Fruit fly (Drosophila melanogaster): ENCODE measurements around the gene mab-21.

Gene mab-21

DNA sequence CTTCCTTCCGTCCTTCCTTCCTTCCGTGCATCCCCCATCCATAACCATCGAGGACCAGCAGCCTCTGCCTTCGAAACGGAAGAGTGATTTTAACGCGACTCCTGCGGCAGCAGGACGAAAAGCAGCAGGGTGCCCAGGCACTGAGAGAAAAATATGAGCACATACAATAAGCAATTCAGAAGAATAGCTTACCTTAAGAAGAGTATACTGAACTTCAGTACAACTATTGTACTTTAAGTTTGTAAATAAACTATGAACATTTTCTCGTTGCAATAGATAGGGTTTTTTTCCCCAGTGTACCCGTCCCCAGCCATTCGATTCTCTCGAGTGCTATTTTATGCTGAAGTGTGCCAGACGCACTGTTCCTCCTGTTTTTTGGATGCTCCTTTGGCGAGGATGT, 18.7 kb upstream of the mab-21 start (continued):
- peak; percentile 45 for TF ChIP-seq fd102C (GFP tag; optimal IDR thresholded peaks at IDR 0.05)
- TF ChIP-seq CG3995 (GFP tag; optimal IDR thresholded peaks at IDR 0.05) = no peak
- TF ChIP-seq disco-r (GFP tag; optimal IDR thresholded peaks at IDR 0.05) = peak; percentile 61
- TF ChIP-seq twi (tag; optimal IDR thresholded peaks at IDR 0.05) = peak; percentile 64
- TF ChIP-seq inv (GFP tag; IDR thresholded peaks at IDR 0.05; ENCODE audit: partially characterized antibody) = no peak
- TF ChIP-seq Max (GFP tag; optimal IDR thresholded peaks at IDR 0.05) = peak; percentile 44
- peak; percentile 60 for TF ChIP-seq NfI (GFP tag; optimal IDR thresholded peaks at IDR 0.05)
- peak; percentile 77 for TF ChIP-seq CG5245 (GFP tag; optimal IDR thresholded peaks at IDR 0.05)
- peak; percentile 78 for TF ChIP-seq CG17361 (GFP tag; IDR thresholded peaks at IDR 0.05)
- peak; percentile 66; the same call in 1 of the 2 replicates for TF ChIP-seq CG6272 (GFP tag; IDR thresholded peaks at IDR 0.05)
- TF ChIP-seq Hand (GFP tag; optimal IDR thresholded peaks at IDR 0.05) = peak; percentile 77
- TF ChIP-seq Sin3A (optimal IDR thresholded peaks at IDR 0.05) = no peak
- peak; percentile 86 for TF ChIP-seq CG15696 (tag; optimal IDR thresholded peaks at IDR 0.05)
- no peak for TF ChIP-seq pita (GFP tag; optimal IDR thresholded peaks at IDR 0.05)
- peak; percentile 68 for TF ChIP-seq ssp (GFP tag; IDR thresholded peaks at IDR 0.05)
- peak; percentile 52 for TF ChIP-seq Dad (GFP tag; optimal IDR thresholded peaks at IDR 0.05)
- TF ChIP-seq CG6813 (GFP tag; optimal IDR thresholded peaks at IDR 0.05) = peak; percentile 82
- no peak for TF ChIP-seq CG7271 (tag; optimal IDR thresholded peaks at IDR 0.05)
- peak; percentile 63 for TF ChIP-seq gsb-n (tag; optimal IDR thresholded peaks at IDR 0.05)
- peak; percentile 63 for TF ChIP-seq CG3407 (GFP tag; optimal IDR thresholded peaks at IDR 0.05)
- TF ChIP-seq Nf-YA (GFP tag; IDR thresholded peaks at IDR 0.05) = peak; percentile 43; the same call in 1 of the 2 replicates
- peak in 1 of 2 experiments; percentile 33 for TF ChIP-seq Hr78 (GFP tag; optimal IDR thresholded peaks at IDR 0.05)
- TF ChIP-seq CG12942 (GFP tag; optimal IDR thresholded peaks at IDR 0.05) = peak; percentile 56
- peak; percentile 56 for TF ChIP-seq da (GFP tag; optimal IDR thresholded peaks at IDR 0.05)
- TF ChIP-seq Mad (GFP tag; optimal IDR thresholded peaks at IDR 0.05) = peak; percentile 44
- peak; percentile 85 for TF ChIP-seq pnt (GFP tag; optimal IDR thresholded peaks at IDR 0.05)
- no peak for TF ChIP-seq NFAT (GFP tag; IDR thresholded peaks at IDR 0.05)
- TF ChIP-seq ems (GFP tag; optimal IDR thresholded peaks at IDR 0.05) = peak; percentile 41
- no peak for TF ChIP-seq h (optimal IDR thresholded peaks at IDR 0.05)
- TF ChIP-seq eve (GFP tag; optimal IDR thresholded peaks at IDR 0.05) = peak in 1 of 2 experiments; percentile 92
- TF ChIP-seq Eip74EF (GFP tag; optimal IDR thresholded peaks at IDR 0.05) = peak in 1 of 2 experiments; percentile 68
- TF ChIP-seq jing (GFP tag; optimal IDR thresholded peaks at IDR 0.05) = peak; percentile 72
- TF ChIP-seq ranshi (GFP tag; IDR thresholded peaks at IDR 0.05) = peak; percentile 76
- no peak for TF ChIP-seq hth (optimal IDR thresholded peaks at IDR 0.05)
- TF ChIP-seq CG12744 (GFP tag; optimal IDR thresholded peaks at IDR 0.05) = peak; percentile 17
- TF ChIP-seq vfl (GFP tag; optimal IDR thresholded peaks at IDR 0.05) = no peak
- TF ChIP-seq CG8765 (GFP tag; IDR thresholded peaks at IDR 0.05) = peak; percentile 65; the same call in 1 of the 2 replicates
- peak; percentile 56 for TF ChIP-seq CG10366 (GFP tag; IDR thresholded peaks at IDR 0.05)
- TF ChIP-seq bcd (GFP tag; optimal IDR thresholded peaks at IDR 0.05) = peak; percentile 76
- TF ChIP-seq emc (GFP tag; optimal IDR thresholded peaks at IDR 0.05) = peak; percentile 17
- TF ChIP-seq ap (GFP tag; IDR thresholded peaks at IDR 0.05) = peak; percentile 51; the same call in 1 of the 2 replicates
- no peak; the same call in 2 of the 3 replicates for TF ChIP-seq z (GFP tag; IDR thresholded peaks at IDR 0.05)
- TF ChIP-seq Atf3 (GFP tag; optimal IDR thresholded peaks at IDR 0.05) = peak; percentile 64
- no peak for TF ChIP-seq CG7928 (GFP tag; optimal IDR thresholded peaks at IDR 0.05)
- peak; percentile 44; the same call in 2 of the 4 replicates for TF ChIP-seq Gug (GFP tag; IDR thresholded peaks at IDR 0.05)
- peak; percentile 49 for TF ChIP-seq Jarid2 (GFP tag; optimal IDR thresholded peaks at IDR 0.05)
- peak; percentile 90 for TF ChIP-seq CG18599 (GFP tag; optimal IDR thresholded peaks at IDR 0.05)
- peak; percentile 57; the same call in 1 of the 2 replicates for TF ChIP-seq sim (GFP tag; IDR thresholded peaks at IDR 0.05)
- TF ChIP-seq Dfd (GFP tag; optimal IDR thresholded peaks at IDR 0.05) = no peak
- TF ChIP-seq H15 (GFP tag; IDR thresholded peaks at IDR 0.05) = peak; percentile 67; the same call in 2 of the 3 replicates
- TF ChIP-seq Hmr (GFP tag; optimal IDR thresholded peaks at IDR 0.05) = peak; percentile 76
- peak; percentile 76 for TF ChIP-seq E2f1 (GFP tag; IDR thresholded peaks at IDR 0.05)
